Fruit fly (Drosophila melanogaster): ENCODE results near the gene ema.

dm6 chr3R:16442937-16443336 lies 1.5 kb upstream of the ema start, which contains the start of the genes Ttc1 and CG14882:
- no peak for TF ChIP-seq CG31388 (GFP tag; optimal IDR thresholded peaks at IDR 0.05)
- TF ChIP-seq sisA (GFP tag; IDR thresholded peaks at IDR 0.05): peak; percentile 53; the same call in 1 of the 2 replicates
- TF ChIP-seq Drgx (GFP tag; IDR thresholded peaks at IDR 0.05): peak; percentile 85
